Worm (Caenorhabditis elegans): ENCODE measurements around the gene his-1.

The his-1 gene

DNA sequence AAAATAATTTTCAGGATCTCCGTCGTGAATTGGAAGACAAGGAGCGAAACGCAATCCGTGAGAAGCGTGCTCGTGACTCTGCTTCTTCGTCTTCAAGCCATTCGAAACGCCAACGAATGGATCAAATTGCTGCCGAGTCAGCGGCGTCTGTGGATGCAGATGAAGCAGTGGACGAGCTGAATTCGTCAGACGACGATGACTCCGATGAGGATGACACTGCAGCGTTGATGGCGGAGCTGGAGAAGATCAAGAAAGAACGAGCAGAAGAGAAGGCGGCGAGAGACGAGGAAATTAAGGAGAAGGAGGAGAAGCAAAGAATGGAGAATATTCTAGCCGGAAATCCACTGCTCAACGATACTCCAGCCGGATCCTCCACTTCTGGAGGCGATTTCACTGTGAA lies 18.8 kb upstream of the his-1 start:
- TF ChIP-seq cnd-1 (tag; optimal IDR thresholded peaks at IDR 0.05) (no peak), lin-13 (tag; optimal IDR thresholded peaks at IDR 0.05) (no peak), mep-1 (tag; optimal IDR thresholded peaks at IDR 0.05) (no peak), zip-8 (tag; optimal IDR thresholded peaks at IDR 0.05) (no peak), flh-1 (GFP tag; optimal IDR thresholded peaks at IDR 0.05) (no peak), unc-62 (GFP tag; optimal IDR thresholded peaks at IDR 0.05) (no peak), ces-1 (GFP tag; optimal IDR thresholded peaks at IDR 0.05) (no peak), mab-5 (tag; optimal IDR thresholded peaks at IDR 0.05) (no peak), ztf-11 (tag; optimal IDR thresholded peaks at IDR 0.05) (no peak), nhr-76 (tag; optimal IDR thresholded peaks at IDR 0.05) (no peak), elt-3 (tag; optimal IDR thresholded peaks at IDR 0.05) (no peak), lin-32 (GFP tag; optimal IDR thresholded peaks at IDR 0.05) (no peak), unc-120 (tag; optimal IDR thresholded peaks at IDR 0.05; ENCODE audit: poor library complexity, severe bottlenecking) (no peak), sem-2 (GFP tag; optimal IDR thresholded peaks at IDR 0.05) (no peak), bed-3 (GFP tag; optimal IDR thresholded peaks at IDR 0.05) (no peak), ceh-83 (GFP tag; optimal IDR thresholded peaks at IDR 0.05) (no peak), nhr-237 (tag; optimal IDR thresholded peaks at IDR 0.05) (no peak)

DNA sequence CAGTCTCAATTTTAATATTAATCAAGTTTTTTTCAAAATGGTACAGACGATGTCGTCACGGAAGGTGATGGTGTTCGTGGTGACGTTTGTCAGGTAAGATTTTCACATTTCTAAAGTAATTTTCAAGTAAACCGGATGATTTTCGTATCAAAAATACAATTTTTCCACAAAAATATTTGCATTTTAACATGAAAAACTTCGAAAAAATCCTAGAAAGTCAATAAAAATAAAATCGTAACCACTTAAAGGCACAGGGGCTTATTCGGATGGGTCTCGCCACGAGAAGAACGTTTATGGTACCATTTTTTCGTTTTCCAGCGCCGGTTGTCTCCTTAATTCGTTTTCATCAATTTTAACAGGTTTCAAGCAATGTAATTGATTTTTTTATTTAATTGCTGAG lies 18.0 kb upstream of the his-1 start, which contains the start of gene T10C6.6:
Gene T10C6.6 (plus strand): TSS at position 27 of the 400 bp plus-strand sequence.
- TF ChIP-seq nhr-76 (tag; optimal IDR thresholded peaks at IDR 0.05) (no peak), unc-39 (tag; optimal IDR thresholded peaks at IDR 0.05) (no peak), unc-62 (GFP tag; optimal IDR thresholded peaks at IDR 0.05) (no peak), elt-3 (tag; optimal IDR thresholded peaks at IDR 0.05) (no peak), hlh-1 (tag; optimal IDR thresholded peaks at IDR 0.05) (no peak), nhr-28 (tag; optimal IDR thresholded peaks at IDR 0.05) (no peak), mep-1 (tag; optimal IDR thresholded peaks at IDR 0.05) (no peak), nhr-237 (tag; optimal IDR thresholded peaks at IDR 0.05) (no peak), nhr-12 (tag; optimal IDR thresholded peaks at IDR 0.05) (no peak), blmp-1 (tag; optimal IDR thresholded peaks at IDR 0.05) (no peak), bed-3 (GFP tag; optimal IDR thresholded peaks at IDR 0.05) (no peak), ztf-11 (tag; optimal IDR thresholded peaks at IDR 0.05) (no peak), drap-1 (GFP tag; optimal IDR thresholded peaks at IDR 0.05) (no peak), flh-1 (GFP tag; optimal IDR thresholded peaks at IDR 0.05) (no peak), tbx-8 (GFP tag; optimal IDR thresholded peaks at IDR 0.05) (no peak)

DNA sequence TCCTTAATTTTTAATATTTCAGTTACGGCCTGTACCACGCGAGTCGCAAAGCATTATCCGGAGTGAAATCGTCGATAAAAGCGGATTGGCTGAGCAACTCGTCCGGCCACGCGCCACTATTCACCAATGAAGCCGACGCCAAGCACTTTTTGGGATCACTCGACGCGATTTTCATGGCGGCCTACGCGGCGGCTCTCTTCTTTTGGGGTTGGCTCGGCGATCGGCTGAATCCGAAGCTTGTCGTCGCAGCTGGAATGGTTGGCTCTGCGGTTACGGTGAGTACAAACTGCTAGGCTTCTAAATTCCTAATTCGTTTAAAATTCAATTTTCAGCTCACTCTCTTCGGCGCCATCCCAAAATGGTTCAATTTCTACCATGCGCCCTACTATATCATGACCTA lies 17.4 kb upstream of the his-1 start:
- TF ChIP-seq snpc-4 (tag; optimal IDR thresholded peaks at IDR 0.05) (no peak), bed-3 (GFP tag; optimal IDR thresholded peaks at IDR 0.05) (no peak), elt-1 (tag; optimal IDR thresholded peaks at IDR 0.05; ENCODE audit: borderline replicate concordance, insufficient read depth) (no peak), M03D4.4 (tag; optimal IDR thresholded peaks at IDR 0.05) (no peak), nhr-237 (tag; optimal IDR thresholded peaks at IDR 0.05) (no peak), nhr-76 (tag; optimal IDR thresholded peaks at IDR 0.05) (no peak), zip-8 (tag; optimal IDR thresholded peaks at IDR 0.05) (no peak), flh-1 (GFP tag; optimal IDR thresholded peaks at IDR 0.05) (no peak), lsy-2 (tag; optimal IDR thresholded peaks at IDR 0.05) (no peak), ceh-83 (GFP tag; optimal IDR thresholded peaks at IDR 0.05) (no peak), lin-13 (tag; optimal IDR thresholded peaks at IDR 0.05) (no peak), blmp-1 (tag; optimal IDR thresholded peaks at IDR 0.05) (no peak), unc-120 (tag; optimal IDR thresholded peaks at IDR 0.05; ENCODE audit: poor library complexity, severe bottlenecking) (no peak), mab-5 (tag; optimal IDR thresholded peaks at IDR 0.05) (no peak), drap-1 (GFP tag; optimal IDR thresholded peaks at IDR 0.05) (no peak)

DNA sequence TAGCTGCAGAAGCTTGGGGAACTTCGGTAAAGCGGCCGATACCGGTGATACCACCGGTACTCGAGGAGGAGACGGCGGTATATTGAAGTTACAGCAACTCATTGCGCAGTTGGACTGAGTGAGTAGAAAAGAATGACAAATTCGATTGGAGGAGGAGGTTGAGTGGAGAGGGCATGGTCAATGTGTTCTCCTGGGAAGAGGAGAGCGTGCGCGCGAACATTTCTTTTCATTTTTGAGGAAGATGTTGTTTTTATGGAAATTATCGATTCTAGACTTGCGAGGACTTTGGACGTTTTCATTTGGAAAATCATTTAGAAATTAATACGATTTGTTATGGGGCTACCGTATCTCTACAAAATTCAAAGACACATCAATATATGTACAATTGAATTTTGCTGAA lies 13.1 kb upstream of the his-1 start:
- TF ChIP-seq nhr-12 (tag; optimal IDR thresholded peaks at IDR 0.05), result no peak

DNA sequence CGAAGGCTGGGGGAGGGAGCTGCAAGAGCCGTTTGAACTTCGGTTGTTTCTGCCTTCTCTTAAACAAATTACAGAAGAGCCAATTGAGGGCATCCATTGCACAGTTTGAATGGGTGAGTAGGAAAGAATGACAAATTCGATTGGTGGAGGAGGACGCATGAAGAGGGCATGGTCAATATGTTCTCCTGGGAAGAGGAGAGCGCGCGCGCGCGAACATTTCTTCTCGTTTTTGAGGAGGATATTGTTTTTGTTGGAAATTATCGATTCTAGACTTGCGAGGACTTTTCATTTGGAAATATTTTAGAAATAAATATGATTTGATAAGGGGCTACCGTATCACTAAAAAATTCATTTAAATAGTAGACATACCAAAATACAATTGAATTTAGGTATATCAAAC lies 10.7 kb upstream of the his-1 start, which contains the start of gene T10C6.7:
Gene T10C6.7 (minus strand): TSS at position 143 of the 400 bp plus-strand sequence.
- TF ChIP-seq lsy-2 (tag; optimal IDR thresholded peaks at IDR 0.05) (no peak), zip-8 (tag; optimal IDR thresholded peaks at IDR 0.05) (no peak), mab-5 (tag; optimal IDR thresholded peaks at IDR 0.05) (no peak), mep-1 (tag; optimal IDR thresholded peaks at IDR 0.05) (no peak), pha-4 (tag; optimal IDR thresholded peaks at IDR 0.05) (no peak), ceh-83 (GFP tag; optimal IDR thresholded peaks at IDR 0.05) (no peak), lin-32 (GFP tag; optimal IDR thresholded peaks at IDR 0.05) (no peak), blmp-1 (tag; optimal IDR thresholded peaks at IDR 0.05) (no peak), ces-1 (GFP tag; optimal IDR thresholded peaks at IDR 0.05) (no peak), sptf-1 (tag; optimal IDR thresholded peaks at IDR 0.05) (no peak), bed-3 (GFP tag; optimal IDR thresholded peaks at IDR 0.05) (no peak), unc-120 (tag; optimal IDR thresholded peaks at IDR 0.05; ENCODE audit: poor library complexity, severe bottlenecking) (no peak)
